Worm (Caenorhabditis elegans) whole organism, late embryonic: Measurements from ENCODE around the gene F15D4.6.

Source experiments
- F13H6.1 ChIP-seq: sonication (generic microtip); optimal IDR thresholded peaks from 2 replicates; lab custom pipeline; 2016; ENCODE audit warnings: missing genetic modification characterization, missing compliant biosample characterization
- K09A11.1 ChIP-seq: sonication (generic microtip); optimal IDR thresholded peaks from 2 replicates; lab custom pipeline; 2017; ENCODE audit warnings: antibody characterized with exemption, mild to moderate bottlenecking, missing genetic modification characterization, missing compliant biosample characterization; ENCODE audit not compliant: insufficient read depth
- ahr-1 ChIP-seq: sonication (generic microtip); optimal IDR thresholded peaks from 2 replicates; lab custom pipeline; 2016; ENCODE audit warnings: missing genetic modification characterization, missing compliant biosample characterization
- ama-1 ChIP-seq: fragments of 150-350 bp; optimal IDR thresholded peaks from 2 replicates; lab custom pipeline; 2014
- ceh-14 ChIP-seq: sonication (generic microtip); optimal IDR thresholded peaks from 2 replicates; lab custom pipeline; 2016; ENCODE audit warnings: missing genotype, missing genetic modification characterization, missing compliant biosample characterization
- ceh-2 ChIP-seq: sonication (generic microtip); optimal IDR thresholded peaks from 2 replicates; lab custom pipeline; 2016; ENCODE audit warnings: missing genotype, missing genetic modification characterization, missing compliant biosample characterization
- ceh-22 ChIP-seq: sonication (generic microtip); optimal IDR thresholded peaks from 2 replicates; lab custom pipeline; 2017; ENCODE audit warnings: missing biosample characterization, missing genetic modification characterization
- ceh-24 ChIP-seq: sonication (generic microtip); optimal IDR thresholded peaks from 2 replicates; lab custom pipeline; 2016; ENCODE audit warnings: mild to moderate bottlenecking, missing genetic modification characterization, missing compliant biosample characterization
- ceh-30 ChIP-seq: fragments of 150-350 bp; optimal IDR thresholded peaks from 2 replicates; lab custom pipeline; 2014; ENCODE audit warnings: missing biosample characterization, missing genetic modification characterization
- ceh-31 ChIP-seq: sonication (generic microtip); optimal IDR thresholded peaks from 2 replicates; lab custom pipeline; 2016; ENCODE audit warnings: missing genetic modification characterization, missing compliant biosample characterization
- ceh-34 ChIP-seq: sonication (generic microtip); optimal IDR thresholded peaks from 2 replicates; lab custom pipeline; 2016; ENCODE audit warnings: mild to moderate bottlenecking, missing genetic modification characterization, missing compliant biosample characterization
- ceh-48 ChIP-seq: sonication (generic microtip); optimal IDR thresholded peaks from 2 replicates; lab custom pipeline; 2016; ENCODE audit warnings: missing genetic modification characterization, inconsistent platforms, missing compliant biosample characterization
- ceh-6 ChIP-seq: fragments of 200-800 bp; sonication (Bioruptor generic); optimal IDR thresholded peaks from 2 replicates; lab custom pipeline; 2018; ENCODE audit warnings: mild to moderate bottlenecking, missing genetic modification characterization, missing compliant biosample characterization
- ceh-9 ChIP-seq: sonication (generic microtip); optimal IDR thresholded peaks from 2 replicates; lab custom pipeline; 2016; ENCODE audit warnings: mild to moderate bottlenecking, missing genetic modification characterization, inconsistent platforms, missing compliant biosample characterization
- che-1 ChIP-seq: sonication (generic microtip); optimal IDR thresholded peaks from 2 replicates; lab custom pipeline; 2016; ENCODE audit warnings: mild to moderate bottlenecking, missing genetic modification characterization, missing compliant biosample characterization
- dmd-4 ChIP-seq: sonication (generic microtip); optimal IDR thresholded peaks from 2 replicates; lab custom pipeline; 2016; ENCODE audit warnings: borderline replicate concordance, missing genetic modification characterization, missing compliant biosample characterization
- ets-4 ChIP-seq: sonication (generic microtip); optimal IDR thresholded peaks from 2 replicates; lab custom pipeline; 2016; ENCODE audit warnings: missing genetic modification characterization, missing compliant biosample characterization
- eyg-1 ChIP-seq: sonication (generic microtip); optimal IDR thresholded peaks from 2 replicates; lab custom pipeline; 2016; ENCODE audit warnings: missing genotype, missing genetic modification characterization, missing compliant biosample characterization
- fkh-6 ChIP-seq: sonication (generic microtip); optimal IDR thresholded peaks from 2 replicates; lab custom pipeline; 2016; ENCODE audit warnings: missing genetic modification characterization, missing compliant biosample characterization
- gmeb-2 ChIP-seq: sonication (generic microtip); optimal IDR thresholded peaks from 2 replicates; lab custom pipeline; 2016; ENCODE audit warnings: missing genetic modification characterization, inconsistent platforms, missing compliant biosample characterization
- hlh-15 ChIP-seq: sonication (generic microtip); optimal IDR thresholded peaks from 2 replicates; lab custom pipeline; 2016; ENCODE audit warnings: missing genetic modification characterization, missing compliant biosample characterization
- hlh-30 ChIP-seq: sonication (generic microtip); optimal IDR thresholded peaks from 2 replicates; lab custom pipeline; 2017; ENCODE audit warnings: antibody characterized with exemption, missing genetic modification characterization, missing compliant biosample characterization; ENCODE audit not compliant: insufficient read depth
- mec-3 ChIP-seq: sonication (generic microtip); optimal IDR thresholded peaks from 2 replicates; lab custom pipeline; 2016; ENCODE audit warnings: borderline replicate concordance, missing genetic modification characterization, missing compliant biosample characterization
- nfya-1 ChIP-seq: sonication (generic microtip); optimal IDR thresholded peaks from 2 replicates; lab custom pipeline; 2017; ENCODE audit warnings: missing genetic modification characterization, mild to moderate bottlenecking, missing compliant biosample characterization, antibody characterized with exemption, moderate library complexity
- odd-2 ChIP-seq: sonication (generic microtip); optimal IDR thresholded peaks from 2 replicates; lab custom pipeline; 2017; ENCODE audit warnings: antibody characterized with exemption, mild to moderate bottlenecking, missing genetic modification characterization, missing compliant biosample characterization
- pag-3 ChIP-seq: sonication (generic microtip); optimal IDR thresholded peaks from 2 replicates; lab custom pipeline; 2016; ENCODE audit warnings: missing compliant biosample characterization, missing genetic modification characterization, borderline replicate concordance
- pat-9 ChIP-seq: fragments of 200-800 bp; sonication (Bioruptor generic); optimal IDR thresholded peaks from 2 replicates; lab custom pipeline; 2018; ENCODE audit warnings: mild to moderate bottlenecking, missing genetic modification characterization, moderate library complexity, missing compliant biosample characterization
- pha-4 ChIP-seq: fragments of 150-350 bp; optimal IDR thresholded peaks from 2 replicates; lab custom pipeline; 2018; ENCODE audit warnings: missing biosample characterization, missing genetic modification reagents, missing genetic modification characterization
- pros-1 ChIP-seq: fragments of 150-350 bp; optimal IDR thresholded peaks from 2 replicates; lab custom pipeline; 2014; ENCODE audit warnings: missing biosample characterization, missing genetic modification reagents, missing genetic modification characterization
- ref-2 ChIP-seq: sonication (generic microtip); optimal IDR thresholded peaks from 2 replicates; lab custom pipeline; 2016; ENCODE audit warnings: missing genetic modification characterization, missing compliant biosample characterization
- rnt-1 ChIP-seq: sonication (generic microtip); optimal IDR thresholded peaks from 2 replicates; lab custom pipeline; 2016; ENCODE audit warnings: missing genetic modification characterization, missing compliant biosample characterization
- sdc-2 ChIP-seq: sonication (generic microtip); optimal IDR thresholded peaks from 2 replicates; lab custom pipeline; 2016; ENCODE audit warnings: missing genotype, missing genetic modification characterization, missing compliant biosample characterization
- sox-4 ChIP-seq: sonication (generic microtip); optimal IDR thresholded peaks from 2 replicates; lab custom pipeline; 2017; ENCODE audit warnings: mild to moderate bottlenecking, missing genetic modification characterization, inconsistent platforms, missing compliant biosample characterization
- syd-9 ChIP-seq: sonication (generic microtip); optimal IDR thresholded peaks from 2 replicates; lab custom pipeline; 2016; ENCODE audit warnings: mild to moderate bottlenecking, missing genetic modification characterization, moderate library complexity, missing compliant biosample characterization
- tbx-2 ChIP-seq: sonication (generic microtip); optimal IDR thresholded peaks from 2 replicates; lab custom pipeline; 2016; ENCODE audit warnings: missing genetic modification characterization, missing compliant biosample characterization
- tbx-7 ChIP-seq: sonication (generic microtip); optimal IDR thresholded peaks from 2 replicates; lab custom pipeline; 2016; ENCODE audit warnings: missing genotype, missing genetic modification characterization, missing compliant biosample characterization
- unc-42 ChIP-seq: sonication (generic microtip); optimal IDR thresholded peaks from 2 replicates; lab custom pipeline; 2016; ENCODE audit warnings: missing genotype, missing genetic modification characterization, missing compliant biosample characterization
- unc-55 ChIP-seq: sonication (generic microtip); optimal IDR thresholded peaks from 2 replicates; lab custom pipeline; 2017; ENCODE audit warnings: missing biosample characterization, missing genetic modification reagents, missing genetic modification characterization
- unc-86 ChIP-seq: sonication (generic microtip); optimal IDR thresholded peaks from 2 replicates; lab custom pipeline; 2016; ENCODE audit warnings: missing genetic modification characterization, missing compliant biosample characterization

F15D4.6 gene

DNA sequence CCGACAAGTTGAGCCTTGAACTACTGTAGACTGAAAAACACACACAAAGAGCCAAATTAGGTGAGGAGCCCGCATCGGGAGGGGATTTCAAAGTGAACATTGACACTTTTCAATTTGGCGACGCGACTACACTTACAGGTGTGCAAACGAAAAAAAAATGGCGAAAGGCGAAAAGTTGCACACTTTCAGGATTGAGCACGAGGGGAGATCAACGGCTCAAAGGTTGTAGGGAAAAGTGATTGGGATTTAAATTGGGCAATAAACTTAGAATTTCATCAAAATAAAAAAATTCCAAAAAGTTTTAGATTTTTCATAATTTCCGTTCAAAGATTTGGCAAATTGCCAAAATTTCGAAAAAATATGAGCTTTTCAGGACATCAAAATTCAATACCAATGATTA, 6.0 kb upstream of the F15D4.6 start, which contains the start of gene F15D4.4:
Gene F15D4.4, minus strand, starts transcription at position 101 of the 400 bp plus-strand sequence.
- no peak for TF ChIP-seq ama-1
- no peak for TF ChIP-seq ceh-2 (tag; lab: Kevin White, UChicago)
- TF ChIP-seq F13H6.1, result no peak
- TF ChIP-seq pha-4, result no peak
- no peak for TF ChIP-seq ceh-9 (tag; lab: Kevin White, UChicago)
- TF ChIP-seq sox-4 (tag; lab: Kevin White, UChicago), result no peak
- TF ChIP-seq pat-9 (tag; lab: Kevin White, UChicago), result no peak
- TF ChIP-seq hlh-15 (tag; lab: Kevin White, UChicago), result no peak
- no peak for TF ChIP-seq rnt-1 (tag; lab: Kevin White, UChicago)
- no peak for TF ChIP-seq fkh-6
- no peak for TF ChIP-seq ceh-6 (GFP tag; lab: Kevin White, UChicago)
- TF ChIP-seq dmd-4 (tag; lab: Kevin White, UChicago), result no peak
- no peak for TF ChIP-seq sdc-2 (tag; lab: Kevin White, UChicago)
- TF ChIP-seq ahr-1 (tag; lab: Kevin White, UChicago), result no peak
- no peak for TF ChIP-seq unc-55 (GFP tag; lab: Kevin White, UChicago)
- no peak for TF ChIP-seq syd-9
- no peak for TF ChIP-seq pros-1 (tag; lab: Kevin White, UChicago)

DNA sequence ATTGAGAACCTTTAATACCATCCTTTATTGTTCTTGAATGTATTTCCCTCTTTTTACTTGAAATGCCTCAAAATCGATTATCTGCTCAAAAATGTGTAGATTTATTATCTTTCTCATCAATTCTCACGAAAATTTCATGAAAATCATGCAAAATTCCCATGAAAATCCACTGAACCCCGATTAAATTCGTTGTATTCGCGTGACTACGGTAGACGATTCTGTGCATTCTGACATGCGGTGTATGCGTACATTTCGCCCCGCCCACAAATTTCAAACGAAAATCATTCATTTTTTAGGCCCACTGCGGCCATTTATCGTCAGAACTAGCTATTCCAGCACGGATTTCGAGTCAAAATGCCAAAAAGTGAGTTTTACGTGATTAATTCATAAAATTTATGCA, 3.9 kb upstream of the F15D4.6 start, which contains the start of gene F15D4.5:
Gene F15D4.5, plus strand, starts transcription at position 301 of the 400 bp plus-strand sequence.
- TF ChIP-seq ets-4 (tag; lab: Kevin White, UChicago), result no peak
- no peak for TF ChIP-seq odd-2 (tag; lab: Kevin White, UChicago)
- TF ChIP-seq ceh-34 (tag; lab: Kevin White, UChicago), result no peak
- no peak for TF ChIP-seq nfya-1
- no peak for TF ChIP-seq dmd-4 (tag; lab: Kevin White, UChicago)
- TF ChIP-seq ceh-22 (tag; lab: Kevin White, UChicago), result no peak
- TF ChIP-seq ref-2 (tag; lab: Kevin White, UChicago), result no peak
- TF ChIP-seq F13H6.1, result no peak
- no peak for TF ChIP-seq unc-86 (tag; lab: Kevin White, UChicago)
- TF ChIP-seq ceh-14 (tag; lab: Kevin White, UChicago), result no peak
- TF ChIP-seq ceh-30, result no peak
- TF ChIP-seq mec-3, result no peak
- no peak for TF ChIP-seq K09A11.1
- TF ChIP-seq ahr-1 (tag; lab: Kevin White, UChicago), result no peak
- no peak for TF ChIP-seq ama-1
- no peak for TF ChIP-seq ceh-24 (tag; lab: Kevin White, UChicago)
- no peak for TF ChIP-seq gmeb-2 (tag; lab: Kevin White, UChicago)
- TF ChIP-seq unc-42 (tag; lab: Kevin White, UChicago), result no peak
- TF ChIP-seq, all 69 proteins: peak for 0

DNA sequence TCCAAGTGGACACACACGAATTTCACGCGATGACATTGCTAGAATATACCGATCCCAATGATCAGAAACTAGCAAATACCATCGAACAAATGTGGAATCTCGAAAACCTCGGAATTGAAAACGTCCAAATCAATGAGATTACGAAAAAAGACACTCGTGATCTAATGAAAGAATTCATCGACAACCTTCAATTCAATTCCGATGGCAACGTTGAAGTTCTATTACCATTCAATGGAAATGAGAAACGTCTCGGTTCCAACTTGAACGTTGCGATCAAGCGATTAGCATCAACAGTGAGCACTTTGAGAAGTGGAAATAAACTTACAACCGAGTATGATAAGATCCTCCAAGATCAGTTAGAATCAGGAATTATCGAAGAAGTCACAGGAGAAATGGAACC, 6.3 kb downstream of the F15D4.6 start:
- no peak for TF ChIP-seq eyg-1 (tag; lab: Kevin White, UChicago)
- no peak for TF ChIP-seq ceh-48 (tag; lab: Kevin White, UChicago)

DNA sequence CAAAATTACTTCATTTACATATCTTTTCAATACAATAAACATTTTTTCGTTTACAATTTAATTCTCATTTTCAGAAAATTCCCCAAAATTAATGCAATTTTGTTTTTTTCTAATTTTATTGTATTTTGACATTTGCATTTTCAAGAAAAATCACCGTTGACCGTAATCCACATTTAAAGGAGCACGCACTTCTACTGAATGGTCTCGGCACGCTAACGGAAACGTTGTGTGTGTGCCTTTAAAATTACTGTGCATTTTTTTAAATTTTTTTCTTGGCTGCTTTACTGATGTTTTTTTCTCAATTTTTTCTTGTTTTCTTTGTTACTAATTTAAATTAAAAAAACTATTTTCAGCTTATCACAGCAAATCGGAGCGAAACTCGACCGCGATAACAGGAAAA, 11.6 kb downstream of the F15D4.6 start:
- TF ChIP-seq che-1 (no peak), tbx-7 (tag; lab: Kevin White, UChicago) (no peak), tbx-2 (tag; lab: Kevin White, UChicago) (no peak), ets-4 (tag; lab: Kevin White, UChicago) (no peak), K09A11.1 (no peak), dmd-4 (tag; lab: Kevin White, UChicago) (no peak), hlh-30 (tag; lab: Kevin White, UChicago) (no peak), ceh-9 (tag; lab: Kevin White, UChicago) (no peak), sdc-2 (tag; lab: Kevin White, UChicago) (no peak), hlh-15 (tag; lab: Kevin White, UChicago) (no peak), ceh-2 (tag; lab: Kevin White, UChicago) (no peak), pag-3 (tag; lab: Kevin White, UChicago) (no peak), sox-4 (tag; lab: Kevin White, UChicago) (no peak), nfya-1 (no peak), ceh-31 (tag; lab: Kevin White, UChicago) (no peak), unc-55 (GFP tag; lab: Kevin White, UChicago) (no peak), unc-86 (tag; lab: Kevin White, UChicago) (no peak)
